Fruit fly (Drosophila melanogaster) S2 (cell line): ENCODE data around the gene pr.

Experiments
- CG8478 ChIP-seq: fragments of >200 bp; optimal IDR thresholded peaks from 2 replicates; lab custom pipeline; 2018
- CTCF ChIP-seq, 2 experiments: fragments of >200 bp; optimal IDR thresholded peaks; 2 replicates each; lab custom pipeline; 2018

pr gene

dm6 chr2L:20065516-20065915 is 9.7 kb downstream of the pr start, which contains the start of gene vls:
vls (minus strand) TSS chr2L:20065679.
- no peak for TF ChIP-seq CG8478
- TF ChIP-seq CTCF (optimal IDR thresholded peaks at IDR 0.05; lab: Kevin White, UChicago), result no peak

DNA sequence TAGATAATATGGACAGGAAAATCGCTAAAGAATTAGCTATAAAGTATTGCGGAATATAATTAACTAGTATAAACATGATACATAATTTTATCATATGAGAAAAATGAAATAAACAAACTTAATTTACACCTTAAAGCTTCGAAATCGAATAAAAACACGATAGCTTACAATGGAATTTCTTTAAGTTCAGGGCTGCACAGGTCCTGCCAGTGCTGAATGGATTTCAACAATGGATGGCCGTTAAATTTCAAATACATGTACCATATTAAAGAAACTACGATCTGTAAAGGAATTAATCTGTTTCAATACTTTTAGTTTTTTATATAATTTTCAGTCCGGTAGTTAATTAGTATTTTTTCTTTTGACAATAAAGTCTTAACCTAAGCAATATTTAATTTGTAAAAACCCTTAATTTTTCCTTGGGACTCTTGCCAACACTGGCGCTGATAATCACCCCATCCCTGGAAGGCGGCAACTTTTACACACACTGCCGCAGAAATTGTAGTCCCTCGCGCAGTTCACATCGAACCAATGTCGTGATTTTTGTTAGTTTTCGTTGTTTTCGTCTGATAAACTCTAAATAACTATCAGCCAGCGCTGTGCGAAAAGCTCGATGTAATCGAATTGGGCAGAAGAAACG is 14.1 kb downstream of the pr start, which contains the start of the genes barr and lok:
Gene barr, minus strand, starts transcription at position 353 of the 640 bp plus-strand sequence.
Gene lok, plus strand, starts transcription at position 405 of the 640 bp plus-strand sequence.
- TF ChIP-seq CTCF (optimal IDR thresholded peaks at IDR 0.05; lab: Kevin White, UChicago) (no peak), CG8478 (no peak)

- TF ChIP-seq CTCF (optimal IDR thresholded peaks at IDR 0.05; lab: Kevin White, UChicago), result no peak
- TF ChIP-seq CG8478, result no peak
Measured at dm6 chr2L:20057391-20057790, 17.9 kb downstream of the pr start.

DNA sequence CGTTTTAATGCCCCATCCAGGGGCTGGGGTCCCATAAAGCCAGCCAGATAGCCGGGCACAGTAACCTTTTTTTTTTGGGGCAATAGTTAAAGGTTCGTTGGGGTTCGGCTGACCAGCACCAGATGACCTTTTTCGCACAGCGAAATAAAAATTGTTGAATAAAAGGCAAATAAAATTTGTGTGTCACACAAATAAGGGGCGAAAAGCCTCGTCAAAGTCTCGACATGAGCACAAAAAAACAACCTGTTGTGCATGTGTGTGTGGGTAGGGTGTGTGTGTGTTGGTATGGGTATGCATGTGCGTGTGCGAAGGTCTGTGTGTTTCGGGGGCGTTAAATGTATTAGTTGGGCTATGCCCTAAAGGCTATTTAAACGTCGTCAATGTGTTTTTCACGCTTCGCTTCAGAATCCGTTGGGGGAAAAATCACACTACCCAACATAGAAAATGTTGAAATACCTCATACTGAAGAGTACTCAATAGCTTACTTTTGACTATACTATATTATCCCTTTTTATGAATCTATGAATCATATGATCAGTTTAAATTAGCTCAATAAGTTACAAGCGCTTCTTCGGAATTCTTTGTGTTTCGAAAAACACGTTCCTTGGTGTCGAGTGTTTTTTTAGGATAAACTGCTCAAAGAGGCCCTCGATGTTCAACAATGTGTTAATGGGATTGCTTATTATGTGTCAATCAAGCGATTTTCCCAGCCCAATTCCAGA is 23.9 kb downstream of the pr start:
- no peak for TF ChIP-seq CG8478
- no peak for TF ChIP-seq CTCF (optimal IDR thresholded peaks at IDR 0.05; lab: Kevin White, UChicago)

- no peak for TF ChIP-seq CTCF (optimal IDR thresholded peaks at IDR 0.05; lab: Kevin White, UChicago)
- no peak for TF ChIP-seq CG8478
Measured at dm6 chr2L:20027382-20027919, 47.8 kb downstream of the pr start, which contains the start of gene sNPF. sNPF (plus strand) TSS chr2L:20027915.

DNA sequence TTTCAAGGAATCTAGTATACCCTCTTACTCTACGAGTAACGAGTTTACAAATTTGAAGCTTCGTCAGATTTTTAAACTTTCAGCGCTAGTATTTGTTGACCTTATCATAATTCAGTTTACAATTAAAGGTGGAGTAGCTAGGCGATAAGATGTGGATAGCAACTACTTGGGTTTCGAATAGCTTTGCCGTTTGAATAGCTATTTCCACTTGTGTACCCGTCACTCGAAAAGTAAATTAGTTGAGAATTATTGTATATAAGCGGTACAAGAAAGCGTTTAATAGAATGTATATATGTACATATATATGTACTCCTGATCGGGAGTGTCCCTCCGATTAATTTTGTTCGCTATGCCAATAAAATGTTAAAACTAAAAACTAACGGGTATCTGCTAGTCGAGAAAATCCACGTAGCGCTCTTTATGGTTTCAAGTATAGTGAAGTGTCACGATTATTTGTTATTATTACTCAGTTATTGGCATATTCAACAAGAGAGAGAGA is 48.9 kb downstream of the pr start:
- TF ChIP-seq CG8478 (no peak), CTCF (optimal IDR thresholded peaks at IDR 0.05; lab: Kevin White, UChicago) (no peak)

- TF ChIP-seq CG8478, result no peak
- no peak for TF ChIP-seq CTCF (optimal IDR thresholded peaks at IDR 0.05; lab: Kevin White, UChicago)
Measured at dm6 chr2L:20025711-20026110, 49.5 kb downstream of the pr start, which contains the start of gene AANATL3. AANATL3 (minus strand) TSS chr2L:20025811.

DNA sequence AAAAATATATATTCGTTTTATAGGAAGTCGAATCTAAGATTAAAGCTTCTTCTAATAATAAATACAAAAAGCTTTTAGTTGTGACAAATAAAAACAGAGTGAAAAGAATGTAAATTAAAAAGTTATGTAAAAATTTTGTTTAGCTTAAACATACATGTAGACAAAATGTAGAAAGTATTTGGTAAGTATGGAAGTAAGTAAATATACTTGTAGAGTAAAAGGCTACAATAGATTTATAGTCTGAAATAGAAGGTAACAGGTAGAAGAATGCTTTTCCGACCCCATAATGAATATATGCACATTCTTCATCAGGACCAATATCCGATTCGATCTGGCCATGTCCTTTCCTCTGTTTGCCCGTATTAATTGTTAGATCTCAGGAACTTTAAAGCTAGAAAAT is 50.9 kb downstream of the pr start:
- TF ChIP-seq CTCF (optimal IDR thresholded peaks at IDR 0.05; lab: Kevin White, UChicago) (no peak), CG8478 (no peak)
